Fruit fly (Drosophila melanogaster) whole organism, embryonic: Measurements from ENCODE around the gene Kaz-m1.

Source experiments
- B-H2 ChIP-seq: fragments of 200-800 bp; sonication (Bioruptor generic); optimal IDR thresholded peaks from 2 replicates; lab custom pipeline; 2018; ENCODE audit warnings: missing biosample characterization, mild to moderate bottlenecking, missing genetic modification characterization
- BtbVII ChIP-seq: fragments of 200-800 bp; sonication (Bioruptor generic); optimal IDR thresholded peaks from 3 replicates; lab custom pipeline; 2017; ENCODE audit warnings: missing biosample characterization, mild to moderate bottlenecking, missing genetic modification characterization
- CG10209 ChIP-seq: fragments of 200-800 bp; sonication (Bioruptor generic); optimal IDR thresholded peaks from 3 replicates; lab custom pipeline; 2017; ENCODE audit warnings: missing biosample characterization, mild to moderate bottlenecking, missing genetic modification characterization, missing genetic modification reagents
- CG11093 ChIP-seq: fragments of 200-800 bp; sonication (Bioruptor generic); IDR thresholded peaks from 3 replicates; pipeline ENCODE4 v1.3.6; 2022; ENCODE audit warnings: missing biosample characterization, missing genetic modification characterization
- CG11504 ChIP-seq: fragments of 200-800 bp; sonication (Bioruptor generic); optimal IDR thresholded peaks from 3 replicates; lab custom pipeline; 2019; ENCODE audit warnings: missing biosample characterization, mild to moderate bottlenecking, missing genetic modification characterization, moderate library complexity
- CG1233 ChIP-seq: fragments of 200-800 bp; sonication (Bioruptor generic); optimal IDR thresholded peaks from 4 replicates; lab custom pipeline; 2018; ENCODE audit warnings: missing biosample characterization, mild to moderate bottlenecking, missing genetic modification characterization
- CG12659 ChIP-seq: fragments of 200-800 bp; sonication (Bioruptor generic); optimal IDR thresholded peaks from 3 replicates; lab custom pipeline; 2017; ENCODE audit warnings: mild to moderate bottlenecking, missing biosample characterization, missing genetic modification reagents, missing genetic modification characterization
- CG14667 ChIP-seq: fragments of 200-800 bp; sonication (Bioruptor generic); IDR thresholded peaks from 2 replicates; pipeline ENCODE4 v1.3.6; 2022; ENCODE audit warnings: missing biosample characterization, missing genetic modification characterization
- CG16779 ChIP-seq: fragments of 200-800 bp; sonication (Bioruptor generic); IDR thresholded peaks from 2 replicates; pipeline ENCODE4 v1.3.6; 2022; ENCODE audit warnings: missing biosample characterization, missing genetic modification characterization
- CG17361 ChIP-seq: fragments of 200-800 bp; sonication (Bioruptor generic); IDR thresholded peaks from 3 replicates; pipeline ENCODE4 v1.3.6; 2022; ENCODE audit warnings: missing biosample characterization, missing genetic modification characterization
- CG17912 ChIP-seq: fragments of 200-800 bp; sonication (Bioruptor generic); optimal IDR thresholded peaks from 2 replicates; lab custom pipeline; 2018; ENCODE audit warnings: missing biosample characterization, mild to moderate bottlenecking, missing genetic modification characterization
- CG2875 ChIP-seq: fragments of 200-800 bp; sonication (Bioruptor generic); optimal IDR thresholded peaks from 2 replicates; lab custom pipeline; 2017; ENCODE audit warnings: missing biosample characterization, mild to moderate bottlenecking, missing genetic modification characterization, missing genetic modification reagents
- CG3163 ChIP-seq: fragments of 200-800 bp; sonication (Bioruptor generic); optimal IDR thresholded peaks from 3 replicates; lab custom pipeline; 2016; ENCODE audit warnings: missing biosample characterization, missing genetic modification characterization
- CG34422 ChIP-seq: fragments of 200-800 bp; sonication (Bioruptor generic); IDR thresholded peaks from 3 replicates; pipeline ENCODE4 v1.3.6; 2022; ENCODE audit warnings: missing biosample characterization, missing genetic modification characterization
- CG3726 ChIP-seq: fragments of 200-800 bp; sonication (Bioruptor generic); IDR thresholded peaks from 3 replicates; pipeline ENCODE4, ENCODE4 v1.3.6; 2022; ENCODE audit warnings: missing biosample characterization, missing genetic modification characterization
- CG43689 ChIP-seq: fragments of 200-800 bp; sonication (Bioruptor generic); IDR thresholded peaks from 2 replicates; pipeline ENCODE4 v1.3.6; 2022; ENCODE audit warnings: missing biosample characterization, missing genetic modification characterization
- CG5245 ChIP-seq: fragments of 200-800 bp; sonication (Bioruptor generic); optimal IDR thresholded peaks from 3 replicates; lab custom pipeline; 2016; ENCODE audit warnings: missing biosample characterization, missing genetic modification characterization
- CG6654 ChIP-seq: fragments of 200-800 bp; sonication (Bioruptor generic); optimal IDR thresholded peaks from 2 replicates; lab custom pipeline; 2017; ENCODE audit warnings: missing biosample characterization, mild to moderate bottlenecking, missing genetic modification characterization
- CG8290 ChIP-seq, 3 experiments: fragments of 200-800 bp; sonication (Bioruptor generic); optimal IDR thresholded peaks; 2 replicates each; lab custom pipeline; 2016 to 2019; ENCODE audit warnings: missing biosample characterization in 3 of 3, missing genetic modification characterization in 3 of 3, mild to moderate bottlenecking in 2 of 3, moderate library complexity in 1 of 3
- Dp ChIP-seq: fragments of 200-800 bp; sonication (Bioruptor generic); optimal IDR thresholded peaks from 2 replicates; lab custom pipeline; 2018; ENCODE audit warnings: missing biosample characterization, mild to moderate bottlenecking, missing genetic modification characterization, moderate library complexity
- Fer3 ChIP-seq: fragments of 200-800 bp; sonication (Bioruptor generic); optimal IDR thresholded peaks from 2 replicates; lab custom pipeline; 2018; ENCODE audit warnings: missing biosample characterization, mild to moderate bottlenecking, missing genetic modification characterization, moderate library complexity
- H15 ChIP-seq: fragments of 200-800 bp; sonication (Bioruptor generic); IDR thresholded peaks from 3 replicates; pipeline ENCODE4 v1.3.6; 2022; ENCODE audit warnings: missing biosample characterization, missing genetic modification characterization
- Hmx ChIP-seq: fragments of 200-800 bp; sonication (Bioruptor generic); optimal IDR thresholded peaks from 2 replicates; lab custom pipeline; 2016; ENCODE audit warnings: missing biosample characterization, missing genetic modification characterization
- Hr39 ChIP-seq: fragments of >200 bp; optimal IDR thresholded peaks from 2 replicates; lab custom pipeline; 2017
- NC2β ChIP-seq: fragments of 200-800 bp; sonication (Bioruptor generic); optimal IDR thresholded peaks from 2 replicates; lab custom pipeline; 2016; ENCODE audit warnings: missing biosample characterization, missing genetic modification characterization
- NK7.1 ChIP-seq: fragments of 200-800 bp; sonication (Bioruptor generic); optimal IDR thresholded peaks from 3 replicates; lab custom pipeline; 2016; ENCODE audit warnings: missing biosample characterization, missing genetic modification characterization
- Nf-YB ChIP-seq: fragments of 200-800 bp; sonication (Bioruptor generic); optimal IDR thresholded peaks from 3 replicates; lab custom pipeline; 2019; ENCODE audit warnings: missing biosample characterization, mild to moderate bottlenecking, missing genetic modification characterization, moderate library complexity
- Nf-YC ChIP-seq: fragments of 200-800 bp; optimal IDR thresholded peaks from 3 replicates; lab custom pipeline; 2019; ENCODE audit warnings: missing biosample characterization, mild to moderate bottlenecking, missing genetic modification characterization, moderate library complexity
- NfI ChIP-seq: fragments of 200-800 bp; sonication (Bioruptor generic); optimal IDR thresholded peaks from 3 replicates; lab custom pipeline; 2018; ENCODE audit warnings: missing biosample characterization, mild to moderate bottlenecking, missing genetic modification characterization, moderate library complexity
- Rfx ChIP-seq: fragments of 200-800 bp; sonication (Bioruptor generic); IDR thresholded peaks from 2 replicates; pipeline ENCODE4 v1.3.6; 2022; ENCODE audit warnings: missing biosample characterization, missing genetic modification characterization
- Sry-β ChIP-seq: fragments of 200-800 bp; sonication (Bioruptor generic); optimal IDR thresholded peaks from 2 replicates; lab custom pipeline; 2018; ENCODE audit warnings: missing biosample characterization, mild to moderate bottlenecking, missing genetic modification characterization, moderate library complexity
- Sry-δ ChIP-seq: fragments of 200-800 bp; sonication (Bioruptor generic); optimal IDR thresholded peaks from 2 replicates; lab custom pipeline; 2016; ENCODE audit warnings: missing biosample characterization, missing genetic modification characterization
- Ssrp ChIP-seq: fragments of 200-800 bp; sonication (Bioruptor generic); optimal IDR thresholded peaks from 2 replicates; lab custom pipeline; 2018; ENCODE audit warnings: missing biosample characterization, mild to moderate bottlenecking, missing genetic modification characterization, moderate library complexity
- ara ChIP-seq: fragments of 200-800 bp; sonication (Bioruptor generic); IDR thresholded peaks from 2 replicates; pipeline ENCODE4 v1.3.6; 2022; ENCODE audit warnings: missing biosample characterization, missing genetic modification characterization
- bowl ChIP-seq: fragments of 200-800 bp; sonication (Bioruptor generic); IDR thresholded peaks from 2 replicates; pipeline ENCODE4 v1.3.6; 2022; ENCODE audit warnings: missing biosample characterization, missing genetic modification characterization
- crol ChIP-seq: fragments of 200-800 bp; sonication (Bioruptor generic); IDR thresholded peaks from 2 replicates; pipeline ENCODE4 v1.3.6; 2022; ENCODE audit warnings: missing biosample characterization, missing genetic modification characterization
- crp ChIP-seq, 2 experiments: fragments of 200-800 bp; sonication (Bioruptor generic); optimal IDR thresholded peaks; 2 replicates in 1 of 2; 3 replicates in 1 of 2; lab custom pipeline; 2017; ENCODE audit warnings: missing biosample characterization in 2 of 2, missing genetic modification characterization in 2 of 2, mild to moderate bottlenecking in 1 of 2, moderate library complexity in 1 of 2
- da ChIP-seq: fragments of 200-800 bp; sonication (Bioruptor generic); optimal IDR thresholded peaks from 2 replicates; lab custom pipeline; 2016; ENCODE audit warnings: missing biosample characterization, missing genetic modification characterization
- dm ChIP-seq: fragments of 200-800 bp; sonication (Bioruptor generic); optimal IDR thresholded peaks from 3 replicates; lab custom pipeline; 2016; ENCODE audit warnings: missing biosample characterization, missing genetic modification characterization
- dmrt11E ChIP-seq: fragments of 200-800 bp; sonication (Bioruptor generic); optimal IDR thresholded peaks from 3 replicates; lab custom pipeline; 2018; ENCODE audit warnings: missing biosample characterization, mild to moderate bottlenecking, missing genetic modification characterization, moderate library complexity
- gcm ChIP-seq: fragments of 200-800 bp; sonication (Bioruptor generic); optimal IDR thresholded peaks from 2 replicates; lab custom pipeline; 2019; ENCODE audit warnings: missing biosample characterization, mild to moderate bottlenecking, missing genetic modification characterization, moderate library complexity
- hkb ChIP-seq, 2 experiments: fragments of 200-800 bp in 1 of 2; fragments of >200 bp in 1 of 2; sonication (Bioruptor generic) in 1 of 2; IDR thresholded peaks in 1 of 2; optimal IDR thresholded peaks in 1 of 2; 2 replicates each; pipeline versions ENCODE4 v1.3.6 to Lab custom; 2017 to 2022; ENCODE audit warnings: missing biosample characterization in 1 of 2, missing genetic modification characterization in 1 of 2
- pho ChIP-seq: fragments of 200-800 bp; sonication (Bioruptor generic); optimal IDR thresholded peaks from 2 replicates; lab custom pipeline; 2016; ENCODE audit warnings: missing biosample characterization, missing genetic modification characterization
- psq ChIP-seq: fragments of 200-800 bp; sonication (Bioruptor generic); optimal IDR thresholded peaks from 2 replicates; lab custom pipeline; 2017; ENCODE audit warnings: missing biosample characterization, missing genetic modification characterization
- repo ChIP-seq: fragments of 200-800 bp; sonication (Bioruptor generic); optimal IDR thresholded peaks from 2 replicates; lab custom pipeline; 2016; ENCODE audit warnings: missing biosample characterization, missing genetic modification characterization
- seq ChIP-seq: fragments of 200-800 bp; sonication (Bioruptor generic); IDR thresholded peaks from 2 replicates; pipeline ENCODE4 v1.3.6; 2022; ENCODE audit warnings: missing biosample characterization, missing genetic modification characterization
- slbo ChIP-seq: fragments of 200-800 bp; sonication (Bioruptor generic); IDR thresholded peaks from 2 replicates; pipeline ENCODE4 v1.3.6; 2022; ENCODE audit warnings: missing biosample characterization, missing genetic modification characterization
- tap ChIP-seq: fragments of 200-800 bp; optimal IDR thresholded peaks from 3 replicates; lab custom pipeline; 2019; ENCODE audit warnings: missing biosample characterization, mild to moderate bottlenecking, missing genetic modification characterization, moderate library complexity
- ttk ChIP-seq: fragments of 200-800 bp; sonication (Bioruptor generic); IDR thresholded peaks from 2 replicates; pipeline ENCODE4 v2.1.2; 2022; ENCODE audit warnings: missing biosample characterization, missing genetic modification characterization

Gene Kaz-m1

DNA sequence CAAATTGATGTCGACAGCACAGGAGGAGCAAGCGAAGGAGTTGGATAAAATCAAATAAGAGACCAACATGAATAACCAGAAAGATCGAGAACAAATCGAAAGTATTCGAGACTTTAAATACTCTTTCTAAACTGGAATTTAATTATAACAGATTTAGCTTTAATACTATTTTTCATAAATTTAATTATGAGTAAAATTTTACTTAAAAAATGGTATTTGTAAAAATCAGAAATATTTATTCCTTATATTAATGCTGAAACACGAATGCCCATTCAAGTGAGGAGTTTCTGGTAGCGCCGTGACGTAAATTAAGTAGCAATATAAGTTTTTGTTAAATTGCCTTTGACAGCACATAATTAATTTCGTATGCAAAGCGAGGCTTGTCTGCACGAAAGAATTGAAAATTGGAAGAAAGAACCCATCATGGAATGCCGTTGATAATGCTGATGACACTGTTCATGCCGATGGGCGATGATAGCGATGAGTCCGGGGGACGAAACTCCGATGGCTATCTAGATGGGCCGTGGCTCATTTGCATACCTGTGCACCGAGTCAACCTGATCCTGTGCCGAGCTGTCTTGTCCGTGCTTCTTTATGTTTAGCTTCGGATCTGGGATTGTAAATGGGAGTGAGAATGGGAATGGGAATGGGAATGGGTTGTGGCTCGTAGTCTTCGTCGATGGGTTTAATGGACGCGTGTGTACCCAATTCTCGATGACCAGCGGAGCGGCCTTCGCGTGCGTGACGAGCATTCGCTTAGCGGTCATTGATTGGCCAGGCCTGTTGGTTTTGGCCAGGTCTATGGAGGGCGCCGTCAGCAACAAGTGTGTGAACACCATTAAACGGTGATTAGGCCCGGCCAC is 1.5 kb upstream of the Kaz-m1 start (continued):
- TF ChIP-seq CG17361 (GFP tag; lab: Robert Waterston, UW) (peak; percentile 76; the same call in 2 of the 3 replicates), Sry-β (GFP tag; lab: Kevin White, UChicago) (no peak), ttk (GFP tag; lab: Robert Waterston, UW) (no peak), CG1233 (GFP tag; lab: Kevin White, UChicago) (no peak), psq (GFP tag; lab: Kevin White, UChicago) (no peak), Rfx (no peak), CG2875 (no peak), Fer3 (tag; lab: Kevin White, UChicago) (no peak), CG43689 (GFP tag; lab: Robert Waterston, UW) (no peak), crol (GFP tag; lab: Robert Waterston, UW) (peak; percentile 40; the same call in 1 of the 2 replicates), Ssrp (tag; lab: Kevin White, UChicago) (peak; percentile 54), CG5245 (GFP tag; lab: Kevin White, UChicago) (no peak), seq (GFP tag; lab: Robert Waterston, UW) (no peak), dmrt11E (tag; lab: Kevin White, UChicago) (peak; percentile 88), NfI (GFP tag; lab: Kevin White, UChicago) (no peak), da (GFP tag; lab: Kevin White, UChicago) (no peak), CG17912 (GFP tag; lab: Kevin White, UChicago) (no peak), B-H2 (GFP tag; lab: Kevin White, UChicago) (no peak), CG3163 (GFP tag; lab: Kevin White, UChicago) (no peak), CG3726 (GFP tag; lab: Robert Waterston, UW) (no peak), slbo (GFP tag; lab: Robert Waterston, UW) (no peak), crp (GFP tag; optimal IDR thresholded peaks at IDR 0.05; lab: Kevin White, UChicago) (no peak), NC2β (GFP tag; lab: Kevin White, UChicago) (no peak), CG14667 (no peak), CG12659 (GFP tag; lab: Kevin White, UChicago) (no peak), CG10209 (GFP tag; lab: Kevin White, UChicago) (no peak), bowl (GFP tag; lab: Robert Waterston, UW) (no peak), Dp (GFP tag; lab: Kevin White, UChicago) (no peak), Nf-YC (tag; lab: Kevin White, UChicago) (peak; percentile 26), Hr39 (lab: Kevin White, UChicago) (no peak), Nf-YB (GFP tag; lab: Kevin White, UChicago) (peak; percentile 57), ara (peak; percentile 47; the same call in 1 of the 2 replicates), H15 (GFP tag; lab: Robert Waterston, UW) (no peak), Sry-δ (GFP tag; lab: Kevin White, UChicago) (no peak), NK7.1 (GFP tag; lab: Kevin White, UChicago) (no peak), tap (tag; lab: Kevin White, UChicago) (peak; percentile 29), CG34422 (GFP tag; lab: Robert Waterston, UW) (no peak; the same call in 2 of the 3 replicates), BtbVII (GFP tag; lab: Kevin White, UChicago) (no peak), CG6654 (GFP tag; lab: Kevin White, UChicago) (no peak), pho (GFP tag; lab: Kevin White, UChicago) (no peak), repo (no peak), Hmx (no peak), CG11093 (GFP tag; lab: Robert Waterston, UW) (no peak), CG8290 (GFP tag; optimal IDR thresholded peaks at IDR 0.05; lab: Kevin White, UChicago) (no peak), CG8290 (tag; optimal IDR thresholded peaks at IDR 0.05; lab: Kevin White, UChicago) (no peak), CG16779 (no peak), hkb (optimal IDR thresholded peaks at IDR 0.05; lab: Kevin White, UChicago) (no peak), hkb (GFP tag; IDR thresholded peaks at IDR 0.05; lab: Robert Waterston, UW) (no peak), dm (no peak), gcm (GFP tag; lab: Kevin White, UChicago) (peak; percentile 16), CG11504 (peak; percentile 48)
